Fruit fly (Drosophila melanogaster): ENCODE results near the gene RpL26.

Gene RpL26

DNA sequence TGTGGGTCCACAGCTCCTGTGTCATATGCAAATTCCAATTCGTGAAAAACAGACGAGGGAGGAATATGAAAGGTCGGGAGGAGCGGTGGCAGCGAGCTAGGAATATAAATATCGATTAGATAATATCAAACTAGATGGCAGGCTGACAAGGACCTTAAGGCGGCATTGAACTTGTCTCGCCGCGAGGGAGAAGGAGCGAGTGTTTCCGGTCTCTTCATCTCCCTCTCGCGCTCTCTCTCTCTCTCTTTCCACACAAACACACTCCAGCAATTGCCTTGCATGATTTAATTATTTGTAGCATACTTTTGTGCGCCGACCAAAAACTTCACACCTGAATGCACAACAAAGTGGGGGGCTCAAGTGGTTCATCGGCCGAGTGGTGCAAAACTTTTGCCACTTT is 48.3 kb downstream of the RpL26 start (continued):
- TF ChIP-seq Trl (optimal IDR thresholded peaks at IDR 0.05): peak; percentile 43 to 55
- TF ChIP-seq Trl (GFP tag; optimal IDR thresholded peaks at IDR 0.05): no peak

DNA sequence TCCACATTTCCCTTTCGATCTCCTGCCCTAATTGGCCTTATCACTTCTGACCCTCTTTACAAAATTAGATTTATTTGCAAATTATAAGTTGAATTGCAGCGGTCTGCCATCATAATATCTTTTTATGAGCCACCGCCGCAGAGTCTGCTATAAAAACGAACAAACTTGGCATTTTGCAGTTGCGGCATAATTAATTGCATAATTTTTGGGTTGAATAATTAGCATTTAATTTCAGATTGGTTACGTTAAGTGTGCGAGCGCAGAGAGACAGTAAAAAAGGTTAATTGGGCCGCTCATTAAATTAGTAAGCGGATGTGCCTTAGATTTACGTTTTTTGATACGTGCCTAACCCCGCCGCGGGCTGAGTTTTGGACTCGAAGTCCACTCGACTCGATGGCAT is 50.5 kb downstream of the RpL26 start:
- TF ChIP-seq CG9727 (GFP tag; optimal IDR thresholded peaks at IDR 0.05) (no peak), D19A (tag; optimal IDR thresholded peaks at IDR 0.05) (no peak), CTCF (GFP tag; optimal IDR thresholded peaks at IDR 0.05) (peak; percentile 13), salm (tag; optimal IDR thresholded peaks at IDR 0.05) (no peak), stwl (tag; optimal IDR thresholded peaks at IDR 0.05) (peak; percentile 9), Rfx (GFP tag; IDR thresholded peaks at IDR 0.05) (peak; percentile 28), CG31441 (GFP tag; IDR thresholded peaks at IDR 0.05) (no peak), dimm (GFP tag; IDR thresholded peaks at IDR 0.05) (no peak), CG14014 (GFP tag; IDR thresholded peaks at IDR 0.05) (no peak), Opbp (GFP tag; IDR thresholded peaks at IDR 0.05; ENCODE audit: partially characterized antibody) (no peak), CG3847 (GFP tag; IDR thresholded peaks at IDR 0.05) (no peak), klu (GFP tag; IDR thresholded peaks at IDR 0.05) (no peak), CG2199 (GFP tag; IDR thresholded peaks at IDR 0.05) (0 out of 3 replicates have a peak, but pooled peaks have one; percentile 20), chinmo (GFP tag; IDR thresholded peaks at IDR 0.05; ENCODE audit: partially characterized antibody) (0 out of 4 replicates have a peak, but pooled peaks have one; percentile 72), Hr78 (GFP tag; optimal IDR thresholded peaks at IDR 0.05) (peak in 1 of 2 experiments; percentile 24), z (GFP tag; IDR thresholded peaks at IDR 0.05) (peak; percentile 47; the same call in 1 of the 3 replicates), Scr (GFP tag; IDR thresholded peaks at IDR 0.05; ENCODE audit: partially characterized antibody) (no peak), CG6175 (GFP tag; IDR thresholded peaks at IDR 0.05) (no peak), CkIIα-i1 (GFP tag; IDR thresholded peaks at IDR 0.05) (no peak), Bteb2 (GFP tag; optimal IDR thresholded peaks at IDR 0.05) (no peak), sob (GFP tag; IDR thresholded peaks at IDR 0.05) (0 out of 2 replicates have a peak, but pooled peaks have one; percentile 24), Deaf1 (tag; optimal IDR thresholded peaks at IDR 0.05) (no peak), GATAe (GFP tag; conservative IDR thresholded peaks at IDR 0.05) (no peak), CG8281 (tag; optimal IDR thresholded peaks at IDR 0.05) (no peak), CG17186 (GFP tag; optimal IDR thresholded peaks at IDR 0.05) (no peak), CG1024 (GFP tag; IDR thresholded peaks at IDR 0.05) (no peak), ERR (GFP tag; optimal IDR thresholded peaks at IDR 0.05) (no peak), zen2 (GFP tag; IDR thresholded peaks at IDR 0.05; ENCODE audit: partially characterized antibody) (no peak), vvl (GFP tag; IDR thresholded peaks at IDR 0.05) (peak; percentile 90), CG9437 (GFP tag; optimal IDR thresholded peaks at IDR 0.05) (peak; percentile 86), gcm (GFP tag; optimal IDR thresholded peaks at IDR 0.05) (no peak), Vsx1 (GFP tag; optimal IDR thresholded peaks at IDR 0.05) (peak; percentile 50), CG4328 (GFP tag; optimal IDR thresholded peaks at IDR 0.05) (no peak), gcm2 (GFP tag; optimal IDR thresholded peaks at IDR 0.05) (no peak), bab2 (GFP tag; optimal IDR thresholded peaks at IDR 0.05) (no peak), cwo (GFP tag; optimal IDR thresholded peaks at IDR 0.05) (no peak), CG2712 (tag; optimal IDR thresholded peaks at IDR 0.05) (no peak), CG4730 (GFP tag; IDR thresholded peaks at IDR 0.05) (no peak), Dip3 (GFP tag; optimal IDR thresholded peaks at IDR 0.05) (no peak)
